Worm (Caenorhabditis elegans) whole organism, L3 larva: ENCODE measurements around the gene CD4.1.
"Not testable (repeated sequence)": the region's sequence is repeated elsewhere in the genome, so short reads cannot be mapped to it uniquely, and the experiment has no call there.

Source experiments
- elt-1 ChIP-seq: fragments of 150-350 bp; optimal IDR thresholded peaks from 2 replicates; lab custom pipeline; 2014; ENCODE audit warnings: missing biosample characterization, missing genetic modification characterization
- tbx-2 ChIP-seq: sonication (generic microtip); optimal IDR thresholded peaks from 2 replicates; lab custom pipeline; 2016; ENCODE audit warnings: mild to moderate bottlenecking, missing genetic modification characterization, missing compliant biosample characterization
- ztf-4 ChIP-seq: fragments of 150-350 bp; optimal IDR thresholded peaks from 2 replicates; lab custom pipeline; 2014; ENCODE audit warnings: missing biosample characterization, missing genetic modification characterization

DNA sequence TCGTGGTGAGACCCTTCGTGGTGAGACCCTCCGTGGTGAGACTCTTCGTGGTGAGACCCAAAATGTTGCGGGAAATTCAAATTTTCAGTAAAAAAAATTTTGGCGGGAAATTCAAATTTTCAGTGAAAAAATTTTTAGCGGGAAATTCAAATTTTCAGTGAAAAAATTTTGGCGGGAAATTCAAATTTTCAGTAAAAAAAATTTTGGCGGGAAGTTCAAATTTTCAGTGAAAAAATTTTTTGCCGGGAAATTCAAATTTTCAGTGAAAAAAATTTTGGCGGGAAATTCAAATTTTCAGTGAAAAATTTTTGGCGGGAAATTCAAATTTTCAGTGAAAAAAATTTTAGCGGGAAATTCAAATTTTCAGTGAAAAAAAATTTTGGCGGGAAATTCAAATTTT lies 33.7 kb downstream of the CD4.1 start:
- not testable (repeated sequence) for TF ChIP-seq tbx-2, elt-1, ztf-4 (tag; lab: Kevin White, UChicago)
